Worm (Caenorhabditis elegans) whole organism, L3 larva: ENCODE results near the gene act-2.

ENCODE experiments used
- R02D3.7 ChIP-seq: fragments of 150-350 bp; optimal IDR thresholded peaks from 2 replicates; lab custom pipeline; 2014; ENCODE audit warnings: missing biosample characterization, missing genetic modification characterization
- ZK546.5 ChIP-seq: sonication (generic microtip); optimal IDR thresholded peaks from 2 replicates; lab custom pipeline; 2017; ENCODE audit warnings: missing biosample characterization, missing genetic modification characterization
- aly-2 ChIP-seq: fragments of 150-350 bp; optimal IDR thresholded peaks from 2 replicates; lab custom pipeline; 2014; ENCODE audit warnings: missing biosample characterization, missing genetic modification characterization
- ama-1 ChIP-seq: fragments of 150-350 bp; optimal IDR thresholded peaks from 2 replicates; lab custom pipeline; 2018
- ceh-16 ChIP-seq: sonication (generic microtip); optimal IDR thresholded peaks from 2 replicates; lab custom pipeline; 2017; ENCODE audit warnings: missing biosample characterization, missing genetic modification characterization
- ceh-28 ChIP-seq: fragments of 150-350 bp; optimal IDR thresholded peaks from 2 replicates; lab custom pipeline; 2014; ENCODE audit warnings: missing biosample characterization, missing genetic modification reagents, missing genetic modification characterization
- ceh-82 ChIP-seq: fragments of 150-350 bp; optimal IDR thresholded peaks from 2 replicates; lab custom pipeline; 2014; ENCODE audit warnings: missing biosample characterization, missing genetic modification characterization
- ceh-9 ChIP-seq: sonication (generic microtip); optimal IDR thresholded peaks from 2 replicates; lab custom pipeline; 2018; ENCODE audit warnings: missing biosample characterization, missing genetic modification characterization
- daf-12 ChIP-seq: fragments of 150-350 bp; optimal IDR thresholded peaks from 2 replicates; lab custom pipeline; 2014; ENCODE audit warnings: missing biosample characterization, missing genetic modification reagents, missing genetic modification characterization
- egl-27 ChIP-seq: sonication (generic microtip); optimal IDR thresholded peaks from 4 replicates; lab custom pipeline; 2017; ENCODE audit warnings: missing biosample characterization, missing genetic modification reagents, missing genetic modification characterization
- egl-5 ChIP-seq: fragments of 150-350 bp; optimal IDR thresholded peaks from 2 replicates; lab custom pipeline; 2017; ENCODE audit warnings: missing biosample characterization, missing genetic modification reagents, missing genetic modification characterization, inconsistent platforms
- elt-1 ChIP-seq: fragments of 150-350 bp; optimal IDR thresholded peaks from 2 replicates; lab custom pipeline; 2014; ENCODE audit warnings: missing biosample characterization, missing genetic modification characterization
- elt-2 ChIP-seq: sonication (generic microtip); optimal IDR thresholded peaks from 2 replicates; lab custom pipeline; 2016; ENCODE audit warnings: missing genetic modification reagents, mild to moderate bottlenecking, missing genetic modification characterization, missing compliant biosample characterization
- elt-3 ChIP-seq, 3 experiments: fragments of 150-350 bp in 1 of 3; sonication (generic microtip) in 2 of 3; optimal IDR thresholded peaks; 2 replicates in 2 of 3; 4 replicates in 1 of 3; lab custom pipeline; 2014 to 2017; ENCODE audit warnings: missing biosample characterization in 3 of 3, missing genetic modification characterization in 3 of 3
- eor-1 ChIP-seq, 2 experiments: fragments of 150-350 bp; optimal IDR thresholded peaks; 2 replicates each; lab custom pipeline; 2014 to 2018; ENCODE audit warnings: missing biosample characterization in 2 of 2, missing genetic modification characterization in 2 of 2
- fkh-10 ChIP-seq: sonication (generic microtip); optimal IDR thresholded peaks from 2 replicates; lab custom pipeline; 2017; ENCODE audit warnings: missing biosample characterization, missing genetic modification reagents, missing genetic modification characterization
- fkh-2 ChIP-seq: fragments of 150-350 bp; optimal IDR thresholded peaks from 2 replicates; lab custom pipeline; 2014; ENCODE audit warnings: missing biosample characterization, missing genetic modification reagents, missing genetic modification characterization
- fos-1 ChIP-seq: fragments of 150-350 bp; optimal IDR thresholded peaks from 2 replicates; lab custom pipeline; 2014; ENCODE audit warnings: missing biosample characterization, missing genetic modification characterization
- hmg-11 ChIP-seq: sonication (generic microtip); optimal IDR thresholded peaks from 2 replicates; lab custom pipeline; 2016; ENCODE audit warnings: missing genetic modification characterization, missing compliant biosample characterization
- jun-1 ChIP-seq: fragments of 150-350 bp; optimal IDR thresholded peaks from 2 replicates; lab custom pipeline; 2014; ENCODE audit warnings: missing biosample characterization, missing genetic modification reagents, missing genetic modification characterization
- lin-15B ChIP-seq: fragments of 150-350 bp; optimal IDR thresholded peaks from 2 replicates; lab custom pipeline; 2014; ENCODE audit warnings: missing biosample characterization, missing genetic modification characterization
- lin-39 ChIP-seq: fragments of 150-350 bp; optimal IDR thresholded peaks from 2 replicates; lab custom pipeline; 2018; ENCODE audit warnings: missing biosample characterization, missing genetic modification reagents, missing genetic modification characterization
- lsy-12 ChIP-seq: sonication (generic microtip); optimal IDR thresholded peaks from 2 replicates; lab custom pipeline; 2016; ENCODE audit warnings: mild to moderate bottlenecking, missing genetic modification characterization, missing compliant biosample characterization
- mdl-1 ChIP-seq: fragments of 150-350 bp; optimal IDR thresholded peaks from 2 replicates; lab custom pipeline; 2014; ENCODE audit warnings: missing biosample characterization, missing genetic modification characterization
- mml-1 ChIP-seq: fragments of 150-350 bp; sonication (generic microtip); optimal IDR thresholded peaks from 3 replicates; lab custom pipeline; 2014; ENCODE audit warnings: missing biosample characterization, missing genetic modification characterization
- nfya-1 ChIP-seq: sonication (generic microtip); optimal IDR thresholded peaks from 2 replicates; lab custom pipeline; 2017; ENCODE audit warnings: missing genetic modification characterization, mild to moderate bottlenecking, missing compliant biosample characterization, antibody characterized with exemption, moderate library complexity; ENCODE audit not compliant: insufficient read depth
- nhr-11 ChIP-seq: fragments of 150-350 bp; optimal IDR thresholded peaks from 2 replicates; lab custom pipeline; 2014; ENCODE audit warnings: missing biosample characterization, missing genetic modification characterization
- nhr-12 ChIP-seq: fragments of 150-350 bp; optimal IDR thresholded peaks from 2 replicates; lab custom pipeline; 2014; ENCODE audit warnings: missing biosample characterization, missing genetic modification characterization
- nhr-23 ChIP-seq: fragments of 150-350 bp; optimal IDR thresholded peaks from 2 replicates; lab custom pipeline; 2014; ENCODE audit warnings: missing biosample characterization, missing genetic modification reagents, missing genetic modification characterization
- nhr-237 ChIP-seq: fragments of 150-350 bp; optimal IDR thresholded peaks from 2 replicates; lab custom pipeline; 2014; ENCODE audit warnings: missing biosample characterization, missing genetic modification characterization
- nhr-25 ChIP-seq: sonication (generic microtip); optimal IDR thresholded peaks from 2 replicates; lab custom pipeline; 2017; ENCODE audit warnings: missing biosample characterization, missing genetic modification characterization
- nhr-28 ChIP-seq: fragments of 150-350 bp; optimal IDR thresholded peaks from 2 replicates; lab custom pipeline; 2014; ENCODE audit warnings: missing biosample characterization, missing genetic modification characterization
- nhr-43 ChIP-seq: sonication (generic microtip); optimal IDR thresholded peaks from 2 replicates; lab custom pipeline; 2016; ENCODE audit warnings: mild to moderate bottlenecking, missing genetic modification characterization, missing compliant biosample characterization; ENCODE audit not compliant: poor library complexity, severe bottlenecking
- nhr-67 ChIP-seq: fragments of 150-350 bp; optimal IDR thresholded peaks from 2 replicates; lab custom pipeline; 2014; ENCODE audit warnings: missing biosample characterization, missing genetic modification characterization
- nhr-76 ChIP-seq: fragments of 150-350 bp; sonication (generic microtip); optimal IDR thresholded peaks from 5 replicates; lab custom pipeline; 2014; ENCODE audit warnings: missing biosample characterization, missing genetic modification characterization
- nhr-77 ChIP-seq: fragments of 150-350 bp; optimal IDR thresholded peaks from 2 replicates; lab custom pipeline; 2014; ENCODE audit warnings: missing biosample characterization, missing genetic modification characterization
- pha-4 ChIP-seq: fragments of 150-350 bp; optimal IDR thresholded peaks from 2 replicates; lab custom pipeline; 2014; ENCODE audit warnings: missing biosample characterization, missing genetic modification reagents, missing genetic modification characterization
- pqm-1 ChIP-seq: fragments of 150-350 bp; optimal IDR thresholded peaks from 2 replicates; lab custom pipeline; 2017; ENCODE audit warnings: missing biosample characterization, missing genetic modification characterization, inconsistent platforms
- sea-2 ChIP-seq: fragments of 150-350 bp; sonication (generic microtip); optimal IDR thresholded peaks from 4 replicates; lab custom pipeline; 2014; ENCODE audit warnings: missing biosample characterization, missing genetic modification reagents, missing genetic modification characterization
- skn-1 ChIP-seq: fragments of 150-350 bp; optimal IDR thresholded peaks from 2 replicates; lab custom pipeline; 2014; ENCODE audit warnings: missing biosample characterization, missing genetic modification characterization
- snpc-4 ChIP-seq: fragments of 150-350 bp; optimal IDR thresholded peaks from 2 replicates; lab custom pipeline; 2014; ENCODE audit warnings: missing biosample characterization, missing genetic modification characterization
- tbx-2 ChIP-seq: sonication (generic microtip); optimal IDR thresholded peaks from 2 replicates; lab custom pipeline; 2016; ENCODE audit warnings: mild to moderate bottlenecking, missing genetic modification characterization, missing compliant biosample characterization
- unc-39 ChIP-seq: sonication (generic microtip); optimal IDR thresholded peaks from 4 replicates; lab custom pipeline; 2017; ENCODE audit warnings: missing biosample characterization, missing genetic modification characterization
- unc-62 ChIP-seq: fragments of 150-350 bp; sonication (generic microtip); optimal IDR thresholded peaks from 4 replicates; lab custom pipeline; 2014; ENCODE audit warnings: missing biosample characterization, missing genetic modification reagents, missing genetic modification characterization
- zag-1 ChIP-seq: fragments of 150-350 bp; optimal IDR thresholded peaks from 2 replicates; lab custom pipeline; 2014; ENCODE audit warnings: missing biosample characterization, missing genetic modification characterization
- ztf-11 ChIP-seq: fragments of 150-350 bp; optimal IDR thresholded peaks from 2 replicates; lab custom pipeline; 2014; ENCODE audit warnings: missing biosample characterization, missing genetic modification characterization
- ztf-4 ChIP-seq: fragments of 150-350 bp; optimal IDR thresholded peaks from 2 replicates; lab custom pipeline; 2014; ENCODE audit warnings: missing biosample characterization, missing genetic modification characterization

Gene act-2

ce11 chrV:11039379-11039954 is 38.5 kb downstream of the act-2 start, which contains the start of gene pak-2:
pak-2 (minus strand) TSS chrV:11039429.
- no peak for TF ChIP-seq mdl-1 (tag; lab: Kevin White, UChicago)
- no peak for TF ChIP-seq egl-27
- TF ChIP-seq R02D3.7 (tag; lab: Kevin White, UChicago) = no peak
- no peak for TF ChIP-seq ztf-11 (tag; lab: Kevin White, UChicago)
- TF ChIP-seq ceh-16 = no peak
- no peak for TF ChIP-seq eor-1 (tag; optimal IDR thresholded peaks at IDR 0.05; lab: Kevin White, UChicago)
- TF ChIP-seq jun-1 (tag; lab: Kevin White, UChicago) = peak; percentile 8
- TF ChIP-seq fos-1 (tag; lab: Kevin White, UChicago) = no peak
- TF ChIP-seq elt-1 (tag; lab: Kevin White, UChicago) = no peak
- no peak for TF ChIP-seq sea-2 (GFP tag; lab: Kevin White, UChicago)
- TF ChIP-seq nhr-23 (tag; lab: Kevin White, UChicago) = peak; percentile 70
- no peak for TF ChIP-seq tbx-2 (tag; lab: Kevin White, UChicago)
- TF ChIP-seq fkh-10 (GFP tag; lab: Kevin White, UChicago) = peak; percentile 7
- peak; percentile 73 for TF ChIP-seq nfya-1 (tag; lab: Kevin White, UChicago)
- TF ChIP-seq ceh-28 (tag; lab: Kevin White, UChicago) = peak; percentile 34
- TF ChIP-seq mml-1 (tag; lab: Kevin White, UChicago) = no peak
- TF ChIP-seq nhr-43 = peak; percentile 62
- TF ChIP-seq pha-4 (tag; lab: Kevin White, UChicago) = peak; percentile 82
- TF ChIP-seq daf-12 (tag; lab: Kevin White, UChicago) = no peak
- TF ChIP-seq nhr-76 (tag; lab: Kevin White, UChicago) = no peak
- no peak for TF ChIP-seq zag-1
- TF ChIP-seq nhr-67 (tag; lab: Kevin White, UChicago) = no peak
- peak; percentile 64 for TF ChIP-seq elt-2 (tag; lab: Kevin White, UChicago)
- peak; percentile 78 for TF ChIP-seq hmg-11 (tag; lab: Kevin White, UChicago)
- no peak for TF ChIP-seq unc-39 (tag; lab: Kevin White, UChicago)
- TF ChIP-seq nhr-25 = peak; percentile 40
- no peak for TF ChIP-seq elt-3 (tag; optimal IDR thresholded peaks at IDR 0.05; lab: Kevin White, UChicago)
- TF ChIP-seq pqm-1 (tag; lab: Kevin White, UChicago) = peak; percentile 28
- no peak for TF ChIP-seq nhr-77 (tag; lab: Kevin White, UChicago)
- TF ChIP-seq egl-5 = peak; percentile 72
- peak; percentile 28 for TF ChIP-seq lsy-12 (tag; lab: Kevin White, UChicago)
- no peak for TF ChIP-seq aly-2 (tag; lab: Kevin White, UChicago)
- TF ChIP-seq nhr-12 (tag; lab: Kevin White, UChicago) = no peak
- no peak for TF ChIP-seq lin-39 (tag; lab: Kevin White, UChicago)
- no peak for TF ChIP-seq nhr-237 (tag; lab: Kevin White, UChicago)
- no peak for TF ChIP-seq skn-1 (tag; lab: Kevin White, UChicago)
- no peak for TF ChIP-seq snpc-4 (tag; lab: Kevin White, UChicago)
- TF ChIP-seq nhr-11 (tag; lab: Kevin White, UChicago) = peak; percentile 24
- TF ChIP-seq lin-15B = peak; percentile 85
- no peak for TF ChIP-seq ztf-4 (tag; lab: Kevin White, UChicago)
- no peak for TF ChIP-seq ceh-82
- no peak for TF ChIP-seq nhr-28
- no peak for TF ChIP-seq ceh-9 (tag; lab: Kevin White, UChicago)
- TF ChIP-seq ama-1 (lab: Kevin White, UChicago) = no peak
- peak; percentile 49 for TF ChIP-seq unc-62 (GFP tag; lab: Kevin White, UChicago)
- TF ChIP-seq ZK546.5 (tag; lab: Kevin White, UChicago) = no peak
- TF ChIP-seq fkh-2 (tag; lab: Kevin White, UChicago) = no peak
